Worm (Caenorhabditis elegans): ENCODE results near the gene zfp-1.

Gene zfp-1

DNA sequence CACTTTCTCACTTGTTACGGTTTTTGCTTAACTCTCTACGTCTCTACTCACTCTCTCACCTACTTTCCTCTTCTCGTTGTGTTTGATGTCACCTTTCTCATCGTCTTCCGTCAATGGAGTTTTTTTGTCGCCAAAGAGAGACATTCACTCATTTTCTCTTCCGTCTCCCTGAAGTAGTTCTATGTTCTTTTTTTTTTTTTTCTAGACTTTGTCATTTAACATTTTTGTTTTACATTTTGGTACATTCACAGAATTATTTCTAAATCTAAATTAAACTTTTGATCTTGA lies 9.4 kb downstream of the zfp-1 start:
- TF ChIP-seq nhr-25 (tag; optimal IDR thresholded peaks at IDR 0.05) (peak; percentile 29), unc-55 (GFP tag; optimal IDR thresholded peaks at IDR 0.05) (no peak), lin-13 (GFP tag; optimal IDR thresholded peaks at IDR 0.05) (no peak), sma-3 (GFP tag; optimal IDR thresholded peaks at IDR 0.05) (peak; percentile 10), gmeb-1 (tag; optimal IDR thresholded peaks at IDR 0.05) (no peak), nhr-129 (tag; optimal IDR thresholded peaks at IDR 0.05) (no peak), sem-4 (tag; optimal IDR thresholded peaks at IDR 0.05) (no peak), blmp-1 (tag; optimal IDR thresholded peaks at IDR 0.05; ENCODE audit: insufficient read depth) (no peak)

DNA sequence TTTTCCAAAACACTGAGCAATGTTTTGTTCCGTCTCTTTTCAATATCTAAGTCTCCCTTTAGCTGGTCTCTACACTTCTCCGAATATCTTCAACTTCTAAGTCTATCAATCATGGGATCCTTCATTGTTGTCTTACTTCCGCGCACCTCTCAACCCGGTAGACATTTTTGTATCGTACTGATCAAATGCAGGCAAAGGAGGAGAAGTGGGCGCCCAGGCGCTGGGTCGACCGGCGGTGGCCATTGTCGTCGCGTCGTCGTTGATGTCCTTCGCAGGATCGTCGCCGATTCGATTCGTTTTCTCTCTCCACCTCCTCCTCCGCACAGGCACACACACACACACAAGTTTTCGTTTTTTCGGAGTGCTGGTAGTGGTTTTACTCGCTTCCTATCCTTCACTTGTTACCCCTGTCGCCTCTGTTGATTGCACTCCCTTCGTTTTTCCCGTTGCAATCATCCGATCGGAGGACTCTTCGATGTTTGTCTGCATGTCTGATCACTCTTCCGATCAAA lies 10.1 kb downstream of the zfp-1 start:
- no peak for TF ChIP-seq skn-1 (tag; optimal IDR thresholded peaks at IDR 0.05)
- TF ChIP-seq R02D3.7 (tag; optimal IDR thresholded peaks at IDR 0.05) = no peak
- no peak for TF ChIP-seq blmp-1 (tag; optimal IDR thresholded peaks at IDR 0.05; ENCODE audit: insufficient read depth)
- no peak for TF ChIP-seq mab-5 (tag; optimal IDR thresholded peaks at IDR 0.05)
- no peak for TF ChIP-seq elt-3 (tag; optimal IDR thresholded peaks at IDR 0.05)
- no peak for TF ChIP-seq ceh-16 (tag; optimal IDR thresholded peaks at IDR 0.05)
- TF ChIP-seq nhr-10 (tag; optimal IDR thresholded peaks at IDR 0.05) = no peak
- TF ChIP-seq lin-39 (tag; optimal IDR thresholded peaks at IDR 0.05) = no peak
- no peak for TF ChIP-seq sma-9 (GFP tag; optimal IDR thresholded peaks at IDR 0.05)
- TF ChIP-seq sma-9 (tag; optimal IDR thresholded peaks at IDR 0.05) = no peak
- TF ChIP-seq zag-1 (tag; optimal IDR thresholded peaks at IDR 0.05) = no peak
- TF ChIP-seq gmeb-1 (tag; optimal IDR thresholded peaks at IDR 0.05) = no peak
- TF ChIP-seq nhr-77 (tag; optimal IDR thresholded peaks at IDR 0.05) = no peak
- no peak for TF ChIP-seq elt-1 (tag; optimal IDR thresholded peaks at IDR 0.05)
- TF ChIP-seq aly-2 (tag; optimal IDR thresholded peaks at IDR 0.05) = no peak
- TF ChIP-seq egl-27 (tag; optimal IDR thresholded peaks at IDR 0.05) = no peak
- TF ChIP-seq ceh-82 (tag; optimal IDR thresholded peaks at IDR 0.05) = no peak
- no peak for TF ChIP-seq peb-1 (tag; optimal IDR thresholded peaks at IDR 0.05)
- TF ChIP-seq sma-3 (GFP tag; optimal IDR thresholded peaks at IDR 0.05) = no peak
- TF ChIP-seq fos-1 (tag; optimal IDR thresholded peaks at IDR 0.05) = no peak

DNA sequence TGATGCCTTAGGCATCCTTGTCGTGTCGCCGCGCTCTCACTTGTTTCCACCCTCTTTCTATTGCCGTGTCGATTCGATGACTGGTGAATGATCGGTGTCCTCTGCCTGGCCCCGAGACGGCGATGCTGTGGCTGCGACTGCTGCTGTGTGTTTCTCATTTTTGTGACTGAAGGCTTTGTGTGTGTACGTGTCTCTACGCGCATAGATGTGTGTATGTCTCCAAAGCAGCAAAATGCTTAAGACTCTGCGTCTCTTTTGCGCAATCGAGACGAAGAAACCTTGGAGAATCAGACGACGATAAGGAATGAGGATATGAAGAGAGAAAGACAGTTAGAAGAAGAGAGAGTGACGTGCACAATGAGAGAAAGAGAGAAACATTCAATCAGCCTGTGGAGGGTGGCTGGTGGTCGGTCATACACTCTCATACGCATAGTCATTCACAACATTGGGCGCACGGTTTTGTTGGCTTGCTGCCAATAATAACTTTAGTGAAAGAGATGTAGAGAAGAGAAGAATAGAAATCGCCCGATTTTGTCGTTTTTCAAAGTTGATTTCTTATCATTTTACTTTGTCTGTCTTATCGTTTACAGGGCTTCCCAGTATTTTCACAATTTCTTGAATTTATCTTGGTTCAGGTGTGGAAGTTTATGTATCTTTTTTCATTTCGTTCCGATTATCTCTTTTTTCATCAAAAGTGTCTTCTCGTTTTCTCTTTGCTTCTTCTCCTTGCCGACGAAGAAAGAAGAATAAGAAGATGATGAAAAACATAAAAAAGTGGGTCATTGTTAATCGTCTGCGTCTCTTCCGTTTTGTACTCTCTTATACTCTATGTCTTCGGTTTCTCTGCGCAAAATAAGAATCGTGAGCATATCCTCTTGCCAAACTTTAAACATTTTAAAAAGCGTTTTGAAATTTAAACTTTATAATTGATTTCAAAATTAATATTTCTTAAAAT lies 10.8 kb downstream of the zfp-1 start:
- TF ChIP-seq Y55F3AM.14 (GFP tag; optimal IDR thresholded peaks at IDR 0.05) = peak; percentile 92
- peak; percentile 93 for TF ChIP-seq zag-1 (tag; optimal IDR thresholded peaks at IDR 0.05)
- TF ChIP-seq ztf-4 (tag; optimal IDR thresholded peaks at IDR 0.05) = peak; percentile 96
- peak; percentile 77 to 95 for TF ChIP-seq lsy-2 (tag; optimal IDR thresholded peaks at IDR 0.05)
- peak; percentile 76 for TF ChIP-seq ama-1 (optimal IDR thresholded peaks at IDR 0.05)
- no peak for TF ChIP-seq nhr-12 (tag; optimal IDR thresholded peaks at IDR 0.05)
- no peak for TF ChIP-seq R02D3.7 (tag; optimal IDR thresholded peaks at IDR 0.05)
- TF ChIP-seq ztf-11 (tag; optimal IDR thresholded peaks at IDR 0.05) = peak; percentile 42
- TF ChIP-seq ceh-82 (tag; optimal IDR thresholded peaks at IDR 0.05) = peak; percentile 71
- TF ChIP-seq nhr-25 (tag; optimal IDR thresholded peaks at IDR 0.05) = peak; percentile 98
- no peak for TF ChIP-seq dmd-4 (tag; optimal IDR thresholded peaks at IDR 0.05)
- no peak for TF ChIP-seq elt-3 (tag; optimal IDR thresholded peaks at IDR 0.05)
- no peak for TF ChIP-seq unc-39 (tag; optimal IDR thresholded peaks at IDR 0.05)
- peak; percentile 96 for TF ChIP-seq sem-4 (tag; optimal IDR thresholded peaks at IDR 0.05)
- peak; percentile 87 to 95 for TF ChIP-seq mdl-1 (tag; optimal IDR thresholded peaks at IDR 0.05)
- TF ChIP-seq fos-1 (tag; optimal IDR thresholded peaks at IDR 0.05) = peak; percentile 95
- peak; percentile 98 for TF ChIP-seq sma-9 (GFP tag; optimal IDR thresholded peaks at IDR 0.05)
- TF ChIP-seq sma-9 (tag; optimal IDR thresholded peaks at IDR 0.05) = peak; percentile 85
- peak; percentile 99 for TF ChIP-seq alr-1 (tag; optimal IDR thresholded peaks at IDR 0.05)
- TF ChIP-seq ZK546.5 (tag; optimal IDR thresholded peaks at IDR 0.05) = peak; percentile 45
- peak; percentile 96 for TF ChIP-seq sma-3 (GFP tag; optimal IDR thresholded peaks at IDR 0.05)
- no peak for TF ChIP-seq nhr-11 (tag; optimal IDR thresholded peaks at IDR 0.05)
- TF ChIP-seq nhr-6 (tag; optimal IDR thresholded peaks at IDR 0.05) = peak; percentile 97
- peak; percentile 99 for TF ChIP-seq C34F6.9 (tag; optimal IDR thresholded peaks at IDR 0.05)
- peak; percentile 83 for TF ChIP-seq lin-13 (GFP tag; optimal IDR thresholded peaks at IDR 0.05)
- peak; percentile 100 for TF ChIP-seq F13H6.1 (tag; optimal IDR thresholded peaks at IDR 0.05)
- TF ChIP-seq aly-2 (tag; optimal IDR thresholded peaks at IDR 0.05) = no peak
- peak; percentile 92 for TF ChIP-seq lin-11 (tag; optimal IDR thresholded peaks at IDR 0.05)
- TF ChIP-seq nhr-23 (tag; optimal IDR thresholded peaks at IDR 0.05) = no peak
- TF ChIP-seq blmp-1 (tag; optimal IDR thresholded peaks at IDR 0.05; ENCODE audit: insufficient read depth) = peak; percentile 57
- peak; percentile 97 for TF ChIP-seq unc-55 (GFP tag; optimal IDR thresholded peaks at IDR 0.05)
- TF ChIP-seq mbf-1 (tag; optimal IDR thresholded peaks at IDR 0.05) = no peak
- peak; percentile 38 for TF ChIP-seq mab-5 (tag; optimal IDR thresholded peaks at IDR 0.05)
- peak; percentile 81 for TF ChIP-seq gmeb-1 (tag; optimal IDR thresholded peaks at IDR 0.05)
- peak; percentile 85 for TF ChIP-seq snpc-4 (tag; optimal IDR thresholded peaks at IDR 0.05)
- TF ChIP-seq nhr-10 (tag; optimal IDR thresholded peaks at IDR 0.05) = no peak
- TF ChIP-seq crh-2 (tag; optimal IDR thresholded peaks at IDR 0.05) = peak; percentile 99
- TF ChIP-seq skn-1 (tag; optimal IDR thresholded peaks at IDR 0.05) = no peak
- no peak for TF ChIP-seq peb-1 (tag; optimal IDR thresholded peaks at IDR 0.05)
- peak; percentile 99 for TF ChIP-seq nhr-129 (tag; optimal IDR thresholded peaks at IDR 0.05)
- peak; percentile 95 for TF ChIP-seq nhr-21 (tag; optimal IDR thresholded peaks at IDR 0.05)
